Fruit fly (Drosophila melanogaster): ENCODE results near the gene CG13461.

CG13461 gene

DNA sequence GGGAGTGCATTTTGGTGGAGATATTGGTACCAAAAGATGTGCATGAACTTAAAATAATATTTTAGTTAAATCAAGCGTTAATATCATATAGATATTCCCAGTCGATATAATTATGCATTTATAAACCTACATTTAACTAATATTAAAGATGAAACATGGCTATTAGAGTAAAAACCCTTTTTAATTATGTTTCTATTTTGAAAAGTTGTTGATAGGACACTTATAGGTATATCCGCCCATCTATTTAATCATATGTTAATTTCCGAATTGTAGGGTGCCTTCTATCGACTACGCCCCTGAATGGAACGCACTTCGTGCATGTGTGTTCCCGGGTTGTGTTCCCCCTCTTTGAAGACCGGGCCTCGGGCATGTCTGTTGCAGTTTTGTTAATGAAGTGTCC is 46.5 kb downstream of the CG13461 start (continued):
- TF ChIP-seq svp (GFP tag): no peak
- TF ChIP-seq cyc (GFP tag; optimal IDR thresholded peaks at IDR 0.05): no peak
- no peak for TF ChIP-seq CG11762 (GFP tag; optimal IDR thresholded peaks at IDR 0.05; ENCODE audit: insufficient read depth)
- TF ChIP-seq CG6163 (GFP tag; IDR thresholded peaks at IDR 0.05): 0 out of 3 replicates have a peak, but pooled peaks have one; percentile 41
- no peak for TF ChIP-seq CG11902 (GFP tag; optimal IDR thresholded peaks at IDR 0.05)
- peak; percentile 10 for TF ChIP-seq pdm3 (GFP tag; optimal IDR thresholded peaks at IDR 0.05)
- TF ChIP-seq Eip75B (GFP tag; optimal IDR thresholded peaks at IDR 0.05): peak; percentile 37
- TF ChIP-seq Hr38 (GFP tag; optimal IDR thresholded peaks at IDR 0.05): no peak
- no peak for TF ChIP-seq CG8119 (GFP tag; IDR thresholded peaks at IDR 0.05)
- peak; percentile 50 for TF ChIP-seq CG3032 (tag; optimal IDR thresholded peaks at IDR 0.05)
- TF ChIP-seq CG8319 (GFP tag; optimal IDR thresholded peaks at IDR 0.05): no peak
- peak; percentile 23 for TF ChIP-seq Sox14 (GFP tag; optimal IDR thresholded peaks at IDR 0.05)
- peak; percentile 44 for TF ChIP-seq OdsH (GFP tag; optimal IDR thresholded peaks at IDR 0.05)
- no peak for TF ChIP-seq esn (GFP tag; optimal IDR thresholded peaks at IDR 0.05)
- peak; percentile 52 for TF ChIP-seq fd59A (GFP tag; optimal IDR thresholded peaks at IDR 0.05)

DNA sequence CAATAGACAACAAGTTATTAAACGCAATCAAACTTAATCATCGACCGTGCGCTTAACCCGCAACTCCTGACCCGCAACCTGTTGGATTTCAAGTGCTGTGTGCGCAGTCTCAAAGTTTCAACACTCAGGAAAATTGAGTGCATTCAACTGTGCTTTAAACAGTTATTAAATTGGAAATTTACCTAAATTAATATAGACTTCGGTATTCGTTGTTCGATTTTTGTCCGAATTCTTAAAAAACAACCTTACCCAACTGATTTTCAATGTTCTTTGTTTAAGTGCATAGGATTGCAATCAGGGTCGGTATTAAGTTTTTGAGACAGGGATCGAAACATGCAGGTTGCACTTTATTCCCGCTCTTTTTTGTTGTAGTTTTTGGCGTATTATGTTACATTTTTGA is 47.2 kb downstream of the CG13461 start:
- peak; percentile 90 for TF ChIP-seq Eip78C (GFP tag)
- TF ChIP-seq topi (GFP tag; optimal IDR thresholded peaks at IDR 0.05): peak; percentile 56
- peak; percentile 52 for TF ChIP-seq CG34406 (GFP tag; optimal IDR thresholded peaks at IDR 0.05)
- TF ChIP-seq Hr4 (GFP tag; optimal IDR thresholded peaks at IDR 0.05): peak; percentile 67
- TF ChIP-seq CG3032 (tag; optimal IDR thresholded peaks at IDR 0.05): peak; percentile 16
- peak; percentile 59 for TF ChIP-seq CG11762 (GFP tag; optimal IDR thresholded peaks at IDR 0.05; ENCODE audit: insufficient read depth)
- TF ChIP-seq Gug (GFP tag; IDR thresholded peaks at IDR 0.05): peak; percentile 34; the same call in 1 of the 2 replicates
- peak; percentile 62 for TF ChIP-seq Eip75B (GFP tag; optimal IDR thresholded peaks at IDR 0.05)
- peak; percentile 52 for TF ChIP-seq acj6 (GFP tag; optimal IDR thresholded peaks at IDR 0.05)
- no peak for TF ChIP-seq CG6808 (GFP tag; optimal IDR thresholded peaks at IDR 0.05)
- no peak for TF ChIP-seq CG11902 (GFP tag; optimal IDR thresholded peaks at IDR 0.05)
- peak; percentile 34; the same call in 1 of the 2 replicates for TF ChIP-seq CG11294 (GFP tag; IDR thresholded peaks at IDR 0.05)
- peak; percentile 63 for TF ChIP-seq Sox102F (GFP tag; optimal IDR thresholded peaks at IDR 0.05)
- TF ChIP-seq eg (GFP tag; IDR thresholded peaks at IDR 0.05): peak; percentile 78
- peak; percentile 39 for TF ChIP-seq CG31627 (GFP tag; optimal IDR thresholded peaks at IDR 0.05)
- no peak for TF ChIP-seq fd85E (GFP tag; optimal IDR thresholded peaks at IDR 0.05)
- peak in 1 of 2 experiments; percentile 6 for TF ChIP-seq salr (GFP tag; optimal IDR thresholded peaks at IDR 0.05)
- TF ChIP-seq svp (GFP tag): peak; percentile 72
- peak; percentile 43 for TF ChIP-seq CG7368 (GFP tag; optimal IDR thresholded peaks at IDR 0.05)
- peak; percentile 79 for TF ChIP-seq CG3919 (GFP tag; optimal IDR thresholded peaks at IDR 0.05)
- TF ChIP-seq Ets21C (GFP tag; optimal IDR thresholded peaks at IDR 0.05): no peak
- TF ChIP-seq lz (GFP tag; optimal IDR thresholded peaks at IDR 0.05): peak; percentile 55
- TF ChIP-seq Ets96B (tag; optimal IDR thresholded peaks at IDR 0.05): peak; percentile 57
- peak; percentile 64 for TF ChIP-seq Sox14 (GFP tag; optimal IDR thresholded peaks at IDR 0.05)
- TF ChIP-seq CG32006 (GFP tag; optimal IDR thresholded peaks at IDR 0.05): no peak
- TF ChIP-seq CG16779 (tag; optimal IDR thresholded peaks at IDR 0.05): no peak
- TF ChIP-seq CG10669 (GFP tag; optimal IDR thresholded peaks at IDR 0.05): peak; percentile 59
- TF ChIP-seq CG8319 (GFP tag; optimal IDR thresholded peaks at IDR 0.05): peak; percentile 27
- TF ChIP-seq CG15336 (GFP tag; IDR thresholded peaks at IDR 0.05): peak; percentile 76
- no peak for TF ChIP-seq Hr38 (GFP tag; optimal IDR thresholded peaks at IDR 0.05)
- peak; percentile 46 for TF ChIP-seq Lpt (GFP tag; optimal IDR thresholded peaks at IDR 0.05)
- peak; percentile 64 for TF ChIP-seq Hr39 (GFP tag; optimal IDR thresholded peaks at IDR 0.05)
- peak; percentile 56 for TF ChIP-seq net (GFP tag; optimal IDR thresholded peaks at IDR 0.05)
- peak; percentile 80 for TF ChIP-seq CG8119 (GFP tag; IDR thresholded peaks at IDR 0.05)
- TF ChIP-seq Eip93F (GFP tag; optimal IDR thresholded peaks at IDR 0.05): no peak
- TF ChIP-seq achi (GFP tag; optimal IDR thresholded peaks at IDR 0.05): peak; percentile 63
- TF ChIP-seq dac (GFP tag; optimal IDR thresholded peaks at IDR 0.05): peak; percentile 9
- peak; percentile 6 for TF ChIP-seq CG8632 (GFP tag; optimal IDR thresholded peaks at IDR 0.05)
- TF ChIP-seq CG6792 (GFP tag; optimal IDR thresholded peaks at IDR 0.05): peak; percentile 32
- no peak for TF ChIP-seq fd59A (GFP tag; optimal IDR thresholded peaks at IDR 0.05)
- TF ChIP-seq OdsH (GFP tag; optimal IDR thresholded peaks at IDR 0.05): no peak
- TF ChIP-seq vri (GFP tag; optimal IDR thresholded peaks at IDR 0.05): peak; percentile 31
- TF ChIP-seq cyc (GFP tag; optimal IDR thresholded peaks at IDR 0.05): peak; percentile 51
- peak; percentile 60 for TF ChIP-seq pdm3 (GFP tag; optimal IDR thresholded peaks at IDR 0.05)
- TF ChIP-seq CG10631 (GFP tag; optimal IDR thresholded peaks at IDR 0.05): peak; percentile 46
- peak; percentile 22 for TF ChIP-seq CG1621 (tag; optimal IDR thresholded peaks at IDR 0.05)
- TF ChIP-seq Met (GFP tag; optimal IDR thresholded peaks at IDR 0.05): peak; percentile 60
